Worm (Caenorhabditis elegans) whole organism, midembryonic: ENCODE measurements around the gene C29E4.14.

Experiments used
- T22C8.4 ChIP-seq: fragments of 200-800 bp; sonication (Bioruptor generic); IDR thresholded peaks from 2 replicates; pipeline ENCODE4 v1.3.6; 2022; ENCODE audit warnings: missing genetic modification characterization, missing compliant biosample characterization
- cog-1 ChIP-seq: sonication (generic microtip); optimal IDR thresholded peaks from 2 replicates; lab custom pipeline; 2016; ENCODE audit warnings: missing genetic modification characterization, missing compliant biosample characterization
- flt-1 ChIP-seq: fragments of 200-800 bp; sonication (Bioruptor generic); IDR thresholded peaks from 2 replicates; pipeline ENCODE4 v1.3.6; 2022; ENCODE audit warnings: missing genetic modification characterization, missing compliant biosample characterization
- klf-2 ChIP-seq: fragments of 200-800 bp; sonication (Bioruptor generic); conservative IDR thresholded peaks from 2 replicates; pipeline ENCODE4 v1.3.6; 2022; ENCODE audit warnings: missing genetic modification reagents, missing genetic modification characterization, missing compliant biosample characterization
- med-1 ChIP-seq: sonication (generic microtip); optimal IDR thresholded peaks from 2 replicates; lab custom pipeline; 2017; ENCODE audit warnings: missing genetic modification characterization, mild to moderate bottlenecking, missing compliant biosample characterization, antibody characterized with exemption, missing genetic modification reagents; ENCODE audit not compliant: insufficient read depth
- ref-1 ChIP-seq: fragments of 200-800 bp; sonication (Bioruptor generic); conservative IDR thresholded peaks from 2 replicates; pipeline ENCODE4 v1.3.6; 2022; ENCODE audit warnings: missing genetic modification reagents, missing genetic modification characterization, missing compliant biosample characterization
- tab-1 ChIP-seq: fragments of 200-800 bp; sonication (Bioruptor generic); IDR thresholded peaks from 2 replicates; pipeline ENCODE4 v1.3.6; 2022; ENCODE audit warnings: missing genetic modification characterization, missing compliant biosample characterization
- ztf-23 ChIP-seq: fragments of 200-800 bp; sonication (Bioruptor generic); IDR thresholded peaks from 2 replicates; pipeline ENCODE4 v1.3.6; 2022; ENCODE audit warnings: missing genetic modification reagents, missing genetic modification characterization, missing compliant biosample characterization
- ztf-29 ChIP-seq: fragments of 200-800 bp; sonication (Bioruptor generic); IDR thresholded peaks from 2 replicates; pipeline ENCODE4 v1.3.6; 2022; ENCODE audit warnings: missing genetic modification reagents, missing genetic modification characterization, missing compliant biosample characterization

Gene C29E4.14

DNA sequence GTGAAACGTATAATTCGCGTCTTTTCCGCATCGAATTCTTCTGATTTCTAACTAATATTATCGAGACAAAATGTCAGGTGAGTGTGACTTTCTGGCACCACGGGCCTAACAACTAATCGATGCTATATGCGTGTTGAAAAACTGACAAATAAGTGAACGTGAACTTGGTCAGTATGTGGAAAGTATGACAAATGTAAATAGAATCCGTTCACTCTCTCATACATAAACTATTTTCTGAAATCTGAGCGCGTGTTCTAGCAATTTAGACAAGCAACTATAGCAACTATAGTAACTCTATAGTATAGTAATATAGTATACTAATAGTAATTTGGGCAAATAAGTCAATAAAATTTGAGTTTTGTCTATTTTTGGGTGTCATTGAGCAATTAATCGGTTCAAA lies 27.6 kb upstream of the C29E4.14 start:
- TF ChIP-seq tab-1 (GFP tag; lab: Robert Waterston, UW): no peak
- TF ChIP-seq med-1 (GFP tag; lab: Kevin White, UChicago): no peak
- no peak for TF ChIP-seq flt-1 (GFP tag; lab: Robert Waterston, UW)
- TF ChIP-seq T22C8.4 (GFP tag; lab: Robert Waterston, UW): no peak
- no peak for TF ChIP-seq ref-1 (GFP tag; lab: Robert Waterston, UW)
- TF ChIP-seq ztf-29: no peak
- no peak for TF ChIP-seq ztf-23
- no peak for TF ChIP-seq cog-1 (tag; lab: Kevin White, UChicago)
- no peak for TF ChIP-seq klf-2 (GFP tag; lab: Robert Waterston, UW)

DNA sequence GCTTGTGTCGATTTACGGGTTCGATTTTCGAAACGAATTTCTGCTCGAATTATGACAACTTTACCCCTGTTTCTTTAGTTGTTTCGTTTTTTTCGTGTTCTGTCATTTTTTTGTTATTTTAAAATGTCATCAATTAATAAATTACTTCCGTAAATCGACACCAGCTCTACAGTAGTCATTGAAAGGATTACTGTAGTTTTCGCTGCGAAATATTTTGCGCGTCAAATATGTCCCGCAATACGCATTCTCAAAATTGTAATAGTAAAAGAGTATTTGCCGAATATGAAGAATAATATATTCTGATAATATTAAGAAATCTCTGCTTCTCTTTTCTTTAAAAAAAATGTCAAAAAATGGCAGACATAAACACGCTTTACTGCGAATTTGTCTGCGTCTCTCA lies 26.7 kb upstream of the C29E4.14 start:
- no peak for TF ChIP-seq cog-1 (tag; lab: Kevin White, UChicago)
- TF ChIP-seq tab-1 (GFP tag; lab: Robert Waterston, UW): no peak

DNA sequence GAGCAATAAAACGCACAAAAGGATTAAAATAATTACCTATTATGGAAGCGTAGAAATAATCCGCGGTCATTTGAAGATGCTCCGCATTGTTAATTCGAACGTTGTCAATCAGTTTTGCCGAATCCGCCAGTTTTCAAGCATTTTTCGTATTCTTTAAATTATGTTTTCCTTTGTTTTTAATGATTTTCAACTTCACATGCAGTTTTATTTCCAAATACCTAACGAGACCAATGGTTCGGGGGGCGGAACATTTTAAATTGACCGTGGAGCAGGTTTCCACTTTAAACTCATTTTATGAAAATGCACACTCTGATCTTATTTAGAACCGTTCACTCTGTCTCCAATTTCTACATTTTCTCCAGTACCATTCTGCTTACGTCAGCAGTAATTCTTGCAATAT lies 25.2 kb upstream of the C29E4.14 start, which contains the start of gene ZK688.4:
Gene ZK688.4 (plus strand): TSS at position 301 of the 400 bp plus-strand sequence.
- TF ChIP-seq cog-1 (tag; lab: Kevin White, UChicago) (no peak), tab-1 (GFP tag; lab: Robert Waterston, UW) (no peak), flt-1 (GFP tag; lab: Robert Waterston, UW) (no peak), T22C8.4 (GFP tag; lab: Robert Waterston, UW) (no peak), med-1 (GFP tag; lab: Kevin White, UChicago) (no peak), klf-2 (GFP tag; lab: Robert Waterston, UW) (no peak), ztf-29 (no peak), ztf-23 (no peak), ref-1 (GFP tag; lab: Robert Waterston, UW) (no peak)

DNA sequence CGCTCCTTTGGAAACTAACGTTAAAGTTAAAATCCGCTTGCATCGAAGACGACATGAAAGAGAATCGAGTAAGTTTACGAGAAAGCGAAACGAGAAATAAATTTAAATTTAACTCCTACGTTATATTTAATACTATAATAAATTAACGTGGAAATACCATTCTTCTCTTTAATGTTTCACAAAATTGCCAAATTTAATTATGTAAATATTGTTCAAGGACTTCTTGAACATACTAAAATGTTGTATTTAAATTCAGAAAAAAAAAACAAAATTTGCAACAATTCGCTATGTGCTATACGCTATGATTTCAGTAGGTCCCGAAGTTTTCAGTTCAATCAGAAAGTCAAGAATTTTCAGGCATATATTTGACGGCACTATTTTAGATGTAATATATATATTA lies 23.0 kb upstream of the C29E4.14 start, which contains the start of gene ZK688.10:
Gene ZK688.10 (minus strand): TSS at position 101 of the 400 bp plus-strand sequence.
- TF ChIP-seq klf-2 (GFP tag; lab: Robert Waterston, UW) (no peak), med-1 (GFP tag; lab: Kevin White, UChicago) (no peak), flt-1 (GFP tag; lab: Robert Waterston, UW) (no peak), T22C8.4 (GFP tag; lab: Robert Waterston, UW) (no peak), tab-1 (GFP tag; lab: Robert Waterston, UW) (no peak), ztf-29 (no peak), cog-1 (tag; lab: Kevin White, UChicago) (no peak), ztf-23 (no peak), ref-1 (GFP tag; lab: Robert Waterston, UW) (no peak)

DNA sequence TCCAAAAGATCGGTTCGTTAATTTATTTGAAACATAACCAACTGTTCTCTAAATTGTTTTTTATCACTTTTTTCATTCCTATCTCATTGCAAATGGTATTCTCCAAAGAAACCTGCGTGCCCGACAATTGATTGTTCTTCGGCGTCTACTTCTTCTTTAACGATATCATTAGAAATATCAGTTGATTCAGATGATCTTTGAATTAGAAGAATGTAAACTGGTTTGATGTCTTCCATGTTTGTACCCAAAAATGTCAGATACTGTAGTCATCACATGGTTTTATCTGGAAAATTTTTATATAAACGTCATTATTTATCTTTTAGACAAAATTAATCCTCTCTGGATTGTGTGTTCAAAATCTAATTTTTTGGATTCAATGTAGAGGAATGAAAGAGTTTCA lies 22.2 kb upstream of the C29E4.14 start:
- TF ChIP-seq ztf-23: no peak
- no peak for TF ChIP-seq T22C8.4 (GFP tag; lab: Robert Waterston, UW)
- no peak for TF ChIP-seq med-1 (GFP tag; lab: Kevin White, UChicago)
- no peak for TF ChIP-seq ztf-29
- no peak for TF ChIP-seq klf-2 (GFP tag; lab: Robert Waterston, UW)
- no peak for TF ChIP-seq cog-1 (tag; lab: Kevin White, UChicago)
- no peak for TF ChIP-seq tab-1 (GFP tag; lab: Robert Waterston, UW)
- no peak for TF ChIP-seq ref-1 (GFP tag; lab: Robert Waterston, UW)
- TF ChIP-seq flt-1 (GFP tag; lab: Robert Waterston, UW): no peak

DNA sequence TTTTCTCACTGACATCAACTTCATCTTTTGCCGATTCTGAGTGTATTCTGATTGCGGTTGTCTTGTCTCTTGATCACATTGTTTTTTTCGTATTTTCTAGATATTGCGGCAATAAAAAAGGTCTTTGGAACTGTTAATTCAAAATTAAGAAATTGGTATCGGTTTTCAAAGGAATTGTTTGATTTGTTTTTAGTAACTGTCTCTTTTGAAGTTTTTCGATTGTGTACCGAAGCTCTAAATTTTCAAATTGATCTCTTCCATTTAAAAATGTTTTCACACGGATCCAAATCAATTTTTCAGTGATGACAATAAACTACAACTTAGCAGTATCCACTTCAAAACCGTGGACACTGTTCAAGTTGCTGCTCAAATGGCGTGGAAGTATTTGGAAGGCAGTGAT lies 19.2 kb upstream of the C29E4.14 start, which contains the start of gene best-24:
Gene best-24 (plus strand): TSS at position 301 of the 400 bp plus-strand sequence.
- TF ChIP-seq med-1 (GFP tag; lab: Kevin White, UChicago) (no peak), ref-1 (GFP tag; lab: Robert Waterston, UW) (no peak), tab-1 (GFP tag; lab: Robert Waterston, UW) (no peak)

DNA sequence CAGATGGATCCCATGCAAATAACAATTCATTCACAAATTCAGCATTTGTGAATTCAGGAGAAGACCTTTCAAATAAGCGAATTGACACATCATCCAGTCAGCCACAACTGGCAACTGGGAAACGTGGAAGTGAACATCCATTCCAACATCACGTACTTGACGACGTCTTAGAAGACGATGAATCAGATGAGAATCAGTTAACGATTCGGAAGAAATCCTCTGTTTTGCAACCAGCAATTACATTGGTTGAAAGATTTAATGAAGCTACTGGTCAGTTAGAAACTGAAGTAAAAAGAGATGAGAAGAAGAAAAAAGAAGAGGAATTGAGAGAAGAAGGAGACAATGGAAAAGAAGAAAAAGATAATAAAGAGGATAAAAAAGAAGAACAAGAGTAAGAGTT lies 16.5 kb upstream of the C29E4.14 start:
- TF ChIP-seq med-1 (GFP tag; lab: Kevin White, UChicago) (no peak), ref-1 (GFP tag; lab: Robert Waterston, UW) (no peak), tab-1 (GFP tag; lab: Robert Waterston, UW) (no peak), ztf-29 (no peak), cog-1 (tag; lab: Kevin White, UChicago) (no peak), T22C8.4 (GFP tag; lab: Robert Waterston, UW) (no peak), ztf-23 (no peak), flt-1 (GFP tag; lab: Robert Waterston, UW) (no peak), klf-2 (GFP tag; lab: Robert Waterston, UW) (no peak)

DNA sequence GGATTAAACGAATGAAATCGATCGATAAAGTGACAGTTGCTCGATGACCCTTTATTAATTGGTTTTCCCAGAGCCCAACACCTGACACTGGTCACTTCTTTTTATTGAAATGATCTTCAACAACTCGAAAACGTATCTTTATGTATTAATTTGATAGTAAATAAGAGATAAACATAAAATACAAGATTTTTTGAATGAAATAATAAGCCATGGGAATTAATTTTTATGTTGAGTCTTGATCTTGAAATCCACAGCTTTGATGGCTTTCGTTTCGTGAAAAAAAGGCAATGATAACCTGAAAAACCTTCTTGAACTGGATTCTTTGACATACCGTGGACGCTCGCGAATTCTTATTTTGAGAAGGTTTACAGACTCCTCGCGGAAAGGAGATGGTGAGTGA lies 12.4 kb upstream of the C29E4.14 start, which contains the start of gene pcp-5:
Gene pcp-5 (minus strand): TSS at position 101 of the 400 bp plus-strand sequence.
- no peak for TF ChIP-seq cog-1 (tag; lab: Kevin White, UChicago)
- TF ChIP-seq ztf-29: no peak
- TF ChIP-seq tab-1 (GFP tag; lab: Robert Waterston, UW): no peak
- TF ChIP-seq med-1 (GFP tag; lab: Kevin White, UChicago): no peak
- TF ChIP-seq klf-2 (GFP tag; lab: Robert Waterston, UW): no peak
- TF ChIP-seq ref-1 (GFP tag; lab: Robert Waterston, UW): no peak

DNA sequence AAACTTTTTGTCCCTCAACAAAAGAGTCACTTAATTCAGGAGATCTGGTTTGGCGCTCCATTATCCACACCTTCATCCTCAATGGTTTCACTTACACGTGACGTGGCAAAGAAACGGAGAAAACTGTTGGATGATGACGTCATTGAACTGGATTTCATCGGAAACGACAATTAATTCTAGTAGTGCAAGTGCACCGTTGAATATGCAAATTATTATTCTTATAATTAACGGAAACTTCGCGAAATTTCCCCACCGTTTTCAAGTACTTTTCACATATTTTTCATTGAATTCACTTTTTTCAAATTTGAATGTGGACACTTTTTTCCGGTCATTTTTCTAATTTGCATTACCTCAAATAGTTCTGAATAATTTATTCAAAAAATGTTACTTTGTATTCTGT lies 10.7 kb upstream of the C29E4.14 start, which contains the start of gene ZK688.1:
Gene ZK688.1 (plus strand): TSS at position 301 of the 400 bp plus-strand sequence.
- TF ChIP-seq flt-1 (GFP tag; lab: Robert Waterston, UW) (no peak), ztf-23 (no peak), ztf-29 (no peak), med-1 (GFP tag; lab: Kevin White, UChicago) (no peak)

DNA sequence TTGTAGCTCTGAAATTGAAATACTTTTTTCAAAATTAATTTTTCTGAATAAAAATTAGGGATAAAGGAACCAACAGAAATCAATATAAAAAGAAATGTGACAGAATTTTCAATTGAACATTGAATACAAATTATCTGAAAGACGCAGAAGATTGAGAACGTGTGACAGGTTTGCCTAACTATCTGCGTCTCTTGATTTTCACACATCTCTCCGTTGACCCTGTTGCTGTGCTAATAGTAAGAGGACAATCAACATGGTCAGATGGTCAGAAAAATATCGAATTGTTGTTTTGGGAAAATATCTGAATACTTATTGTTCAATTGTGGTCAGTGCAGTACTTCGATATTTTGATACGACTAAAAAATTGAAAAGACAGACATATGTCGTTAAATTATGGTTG lies 8.3 kb upstream of the C29E4.14 start, which contains the start of gene ZK688.7:
Gene ZK688.7 (minus strand): TSS at position 14 of the 400 bp plus-strand sequence.
- no peak for TF ChIP-seq flt-1 (GFP tag; lab: Robert Waterston, UW)
- TF ChIP-seq ztf-23: no peak
- TF ChIP-seq tab-1 (GFP tag; lab: Robert Waterston, UW): no peak
- no peak for TF ChIP-seq ref-1 (GFP tag; lab: Robert Waterston, UW)
- TF ChIP-seq T22C8.4 (GFP tag; lab: Robert Waterston, UW): no peak
- TF ChIP-seq cog-1 (tag; lab: Kevin White, UChicago): no peak
